Fruit fly (Drosophila melanogaster) whole organism, embryonic: ENCODE measurements around the gene CG10019.
A peak's percentile ranks its signal among the peaks of the same experiment; 100 is the strongest.

Source experiments
- Antp ChIP-seq: fragments of 200-800 bp; sonication (Bioruptor generic); optimal IDR thresholded peaks from 3 replicates; lab custom pipeline; 2016; ENCODE audit warnings: missing biosample characterization, missing genetic modification characterization
- Atf-2 ChIP-seq: fragments of 200-800 bp; sonication (Bioruptor generic); optimal IDR thresholded peaks from 2 replicates; lab custom pipeline; 2016; ENCODE audit warnings: missing biosample characterization, missing genetic modification characterization
- Atf6 ChIP-seq: fragments of 200-800 bp; sonication (Bioruptor generic); IDR thresholded peaks from 2 replicates; pipeline ENCODE4 v1.3.6; 2022; ENCODE audit warnings: missing biosample characterization, missing genetic modification characterization
- Bdp1 ChIP-seq: fragments of 200-800 bp; sonication (Bioruptor generic); optimal IDR thresholded peaks from 3 replicates; lab custom pipeline; 2016; ENCODE audit warnings: missing biosample characterization, missing genetic modification characterization
- C15 ChIP-seq: fragments of 200-800 bp; sonication (Bioruptor generic); IDR thresholded peaks from 3 replicates; pipeline ENCODE4 v1.3.6; 2022; ENCODE audit warnings: missing biosample characterization, missing genetic modification characterization
- CG10147 ChIP-seq: fragments of 200-800 bp; sonication (Bioruptor generic); optimal IDR thresholded peaks from 2 replicates; lab custom pipeline; 2019; ENCODE audit warnings: missing biosample characterization, mild to moderate bottlenecking, missing genetic modification characterization, moderate library complexity
- CG10366 ChIP-seq: fragments of 200-800 bp; sonication (Bioruptor generic); IDR thresholded peaks from 2 replicates; pipeline ENCODE4 v1.3.6; 2022; ENCODE audit warnings: missing biosample characterization, missing genetic modification characterization
- CG11504 ChIP-seq: fragments of 200-800 bp; sonication (Bioruptor generic); optimal IDR thresholded peaks from 3 replicates; lab custom pipeline; 2019; ENCODE audit warnings: missing biosample characterization, mild to moderate bottlenecking, missing genetic modification characterization, moderate library complexity
- CG12299 ChIP-seq: fragments of 200-800 bp; sonication (Bioruptor generic); optimal IDR thresholded peaks from 2 replicates; lab custom pipeline; 2018; ENCODE audit warnings: missing biosample characterization, mild to moderate bottlenecking, missing genetic modification characterization
- CG1647 ChIP-seq: fragments of 200-800 bp; sonication (Bioruptor generic); optimal IDR thresholded peaks from 3 replicates; lab custom pipeline; 2016; ENCODE audit warnings: missing biosample characterization, missing genetic modification characterization
- CG17361 ChIP-seq: fragments of 200-800 bp; sonication (Bioruptor generic); IDR thresholded peaks from 3 replicates; pipeline ENCODE4 v1.3.6; 2022; ENCODE audit warnings: missing biosample characterization, missing genetic modification characterization
- CG17612 ChIP-seq: fragments of 200-800 bp; sonication (Bioruptor generic); IDR thresholded peaks from 2 replicates; pipeline ENCODE4 v1.3.6; 2022; ENCODE audit warnings: missing biosample characterization, missing genetic modification characterization
- CG17829 ChIP-seq: fragments of 200-800 bp; optimal IDR thresholded peaks from 2 replicates; lab custom pipeline; 2019; ENCODE audit warnings: missing biosample characterization, mild to moderate bottlenecking, missing genetic modification characterization, moderate library complexity
- CG2202 ChIP-seq: fragments of 200-800 bp; sonication (Bioruptor generic); optimal IDR thresholded peaks from 2 replicates; lab custom pipeline; 2018; ENCODE audit warnings: missing biosample characterization, mild to moderate bottlenecking, missing genetic modification characterization
- CG2678 ChIP-seq: fragments of 200-800 bp; sonication (Bioruptor generic); optimal IDR thresholded peaks from 3 replicates; lab custom pipeline; 2019; ENCODE audit warnings: missing biosample characterization, mild to moderate bottlenecking, missing genetic modification characterization, moderate library complexity
- CG3065 ChIP-seq: fragments of 200-800 bp; sonication (Bioruptor generic); optimal IDR thresholded peaks from 2 replicates; lab custom pipeline; 2016; ENCODE audit warnings: missing biosample characterization, missing genetic modification characterization
- CG31441 ChIP-seq: fragments of 200-800 bp; sonication (Bioruptor generic); IDR thresholded peaks from 2 replicates; pipeline ENCODE4 v1.3.6; 2022; ENCODE audit warnings: missing biosample characterization, missing genetic modification characterization
- CG3163 ChIP-seq: fragments of 200-800 bp; sonication (Bioruptor generic); optimal IDR thresholded peaks from 3 replicates; lab custom pipeline; 2016; ENCODE audit warnings: missing biosample characterization, missing genetic modification characterization
- CG32532 ChIP-seq: fragments of 200-800 bp; sonication (Bioruptor generic); IDR thresholded peaks from 2 replicates; pipeline ENCODE4 v1.3.6; 2022; ENCODE audit warnings: missing biosample characterization, missing genetic modification characterization
- CG33557 ChIP-seq: fragments of 200-800 bp; sonication (Bioruptor generic); optimal IDR thresholded peaks from 2 replicates; lab custom pipeline; 2019; ENCODE audit warnings: missing biosample characterization, mild to moderate bottlenecking, missing genetic modification characterization, moderate library complexity
- CG3407 ChIP-seq: fragments of 200-800 bp; sonication (Bioruptor generic); optimal IDR thresholded peaks from 2 replicates; lab custom pipeline; 2018; ENCODE audit warnings: missing biosample characterization, mild to moderate bottlenecking, missing genetic modification characterization
- CG34224 ChIP-seq: fragments of 200-800 bp; sonication (Bioruptor generic); IDR thresholded peaks from 3 replicates; pipeline ENCODE4 v1.3.6; 2022; ENCODE audit warnings: missing biosample characterization, missing genetic modification characterization; ENCODE audit not compliant: partially characterized antibody
- CG3726 ChIP-seq: fragments of 200-800 bp; sonication (Bioruptor generic); IDR thresholded peaks from 3 replicates; pipeline ENCODE4, ENCODE4 v1.3.6; 2022; ENCODE audit warnings: missing biosample characterization, missing genetic modification characterization
- CG4282 ChIP-seq: fragments of 200-800 bp; sonication (Bioruptor generic); optimal IDR thresholded peaks from 2 replicates; lab custom pipeline; 2016; ENCODE audit warnings: missing biosample characterization, missing genetic modification characterization
- CG4360 ChIP-seq: fragments of 200-800 bp; sonication (Bioruptor generic); IDR thresholded peaks from 2 replicates; pipeline ENCODE4 v1.3.6; 2022; ENCODE audit warnings: missing biosample characterization, missing genetic modification characterization
- CG4617 ChIP-seq: fragments of 200-800 bp; sonication (Bioruptor generic); optimal IDR thresholded peaks from 3 replicates; lab custom pipeline; 2016; ENCODE audit warnings: missing biosample characterization, missing genetic modification characterization, borderline replicate concordance
- CG5245 ChIP-seq: fragments of 200-800 bp; sonication (Bioruptor generic); optimal IDR thresholded peaks from 3 replicates; lab custom pipeline; 2016; ENCODE audit warnings: missing biosample characterization, missing genetic modification characterization
- CG6175 ChIP-seq: fragments of 200-800 bp; sonication (Bioruptor generic); IDR thresholded peaks from 3 replicates; pipeline ENCODE4 v1.3.6; 2022; ENCODE audit warnings: missing biosample characterization, missing genetic modification characterization
- CG6654 ChIP-seq: fragments of 200-800 bp; sonication (Bioruptor generic); optimal IDR thresholded peaks from 2 replicates; lab custom pipeline; 2017; ENCODE audit warnings: missing biosample characterization, mild to moderate bottlenecking, missing genetic modification characterization
- CG6791 ChIP-seq: fragments of 200-800 bp; sonication (Bioruptor generic); IDR thresholded peaks from 3 replicates; pipeline ENCODE4 v1.3.6; 2022; ENCODE audit warnings: missing biosample characterization, missing genetic modification characterization; ENCODE audit not compliant: partially characterized antibody
- CG7271 ChIP-seq: fragments of 200-800 bp; sonication (Bioruptor generic); optimal IDR thresholded peaks from 2 replicates; lab custom pipeline; 2018; ENCODE audit warnings: missing biosample characterization, mild to moderate bottlenecking, missing genetic modification characterization, moderate library complexity
- CG8765 ChIP-seq: fragments of 200-800 bp; sonication (Bioruptor generic); IDR thresholded peaks from 2 replicates; pipeline ENCODE4 v1.3.6; 2022; ENCODE audit warnings: missing biosample characterization, missing genetic modification characterization
- CG9215 ChIP-seq: fragments of 200-800 bp; sonication (Bioruptor generic); IDR thresholded peaks from 2 replicates; pipeline ENCODE4 v1.3.6; 2022; ENCODE audit warnings: missing biosample characterization, missing genetic modification characterization
- Deaf1 ChIP-seq: fragments of 200-800 bp; optimal IDR thresholded peaks from 3 replicates; lab custom pipeline; 2019; ENCODE audit warnings: missing biosample characterization, mild to moderate bottlenecking, missing genetic modification characterization, moderate library complexity
- Ets97D ChIP-seq: fragments of 200-800 bp; sonication (Bioruptor generic); optimal IDR thresholded peaks from 3 replicates; lab custom pipeline; 2016; ENCODE audit warnings: missing biosample characterization, missing genetic modification characterization
- H2.0 ChIP-seq: fragments of 200-800 bp; sonication (Bioruptor generic); IDR thresholded peaks from 2 replicates; pipeline ENCODE4 v1.3.6; 2022; ENCODE audit warnings: missing biosample characterization, missing genetic modification characterization
- Opbp ChIP-seq: fragments of 200-800 bp; sonication (Bioruptor generic); IDR thresholded peaks from 3 replicates; pipeline ENCODE4 v1.3.6; 2022; ENCODE audit warnings: missing biosample characterization, missing genetic modification characterization; ENCODE audit not compliant: partially characterized antibody
- al ChIP-seq: fragments of 200-800 bp; sonication (Bioruptor generic); IDR thresholded peaks from 2 replicates; pipeline ENCODE4 v1.3.6; 2022; ENCODE audit warnings: missing biosample characterization, missing genetic modification characterization
- cad ChIP-seq: fragments of >200 bp; optimal IDR thresholded peaks from 2 replicates; lab custom pipeline; 2017; ENCODE audit warnings: missing biosample characterization, missing genetic modification characterization
- crp ChIP-seq, 2 experiments: fragments of 200-800 bp; sonication (Bioruptor generic); optimal IDR thresholded peaks; 2 replicates in 1 of 2; 3 replicates in 1 of 2; lab custom pipeline; 2017; ENCODE audit warnings: missing biosample characterization in 2 of 2, missing genetic modification characterization in 2 of 2, mild to moderate bottlenecking in 1 of 2, moderate library complexity in 1 of 2
- dati ChIP-seq: fragments of 200-800 bp; sonication (Bioruptor generic); IDR thresholded peaks from 2 replicates; pipeline ENCODE4 v1.3.6; 2022; ENCODE audit warnings: missing biosample characterization, missing genetic modification characterization
- gem ChIP-seq: fragments of 200-800 bp; sonication (Bioruptor generic); optimal IDR thresholded peaks from 2 replicates; lab custom pipeline; 2019; ENCODE audit warnings: missing biosample characterization, mild to moderate bottlenecking, missing genetic modification characterization, moderate library complexity
- ken ChIP-seq: fragments of 200-800 bp; sonication (Bioruptor generic); IDR thresholded peaks from 3 replicates; pipeline ENCODE4 v1.3.6; 2022; ENCODE audit warnings: missing biosample characterization, missing genetic modification characterization
- kni ChIP-seq: fragments of 200-800 bp; sonication (Bioruptor generic); optimal IDR thresholded peaks from 3 replicates; lab custom pipeline; 2017; ENCODE audit warnings: mild to moderate bottlenecking, missing biosample characterization, missing genetic modification reagents, missing genetic modification characterization
- lbe ChIP-seq: fragments of 200-800 bp; sonication (Bioruptor generic); optimal IDR thresholded peaks from 2 replicates; lab custom pipeline; 2016; ENCODE audit warnings: missing biosample characterization, mild to moderate bottlenecking, missing genetic modification characterization
- mam ChIP-seq: fragments of 200-800 bp; sonication (Bioruptor generic); optimal IDR thresholded peaks from 3 replicates; lab custom pipeline; 2016; ENCODE audit warnings: missing biosample characterization, missing genetic modification characterization
- pzg ChIP-seq: fragments of 200-800 bp; sonication (Bioruptor generic); optimal IDR thresholded peaks from 3 replicates; lab custom pipeline; 2018; ENCODE audit warnings: missing biosample characterization, mild to moderate bottlenecking, missing genetic modification characterization, moderate library complexity
- sr ChIP-seq: fragments of 200-800 bp; sonication (Bioruptor generic); IDR thresholded peaks from 3 replicates; pipeline ENCODE4 v1.3.6; 2022; ENCODE audit warnings: missing biosample characterization, missing genetic modification characterization
- tgo ChIP-seq: fragments of 200-800 bp; sonication (Bioruptor generic); IDR thresholded peaks from 3 replicates; pipeline ENCODE4 v1.3.6; 2022; ENCODE audit warnings: missing biosample characterization, missing genetic modification characterization
- tup ChIP-seq: fragments of 200-800 bp; sonication (Bioruptor generic); optimal IDR thresholded peaks from 2 replicates; lab custom pipeline; 2016; ENCODE audit warnings: missing biosample characterization, mild to moderate bottlenecking, missing genetic modification characterization, moderate library complexity
- zf30C ChIP-seq: fragments of 200-800 bp; sonication (Bioruptor generic); optimal IDR thresholded peaks from 3 replicates; lab custom pipeline; 2018; ENCODE audit warnings: missing biosample characterization, mild to moderate bottlenecking, missing genetic modification characterization

Gene CG10019

dm6 chr2L:3775767-3776351 is 45.6 kb downstream of the CG10019 start (continued):
- TF ChIP-seq CG2202 (tag; lab: Kevin White, UChicago) (peak; percentile 2), sr (GFP tag; lab: Robert Waterston, UW) (no peak), tgo (no peak), C15 (GFP tag; lab: Robert Waterston, UW) (no peak), crp (GFP tag; optimal IDR thresholded peaks at IDR 0.05; lab: Kevin White, UChicago) (no peak), CG8765 (GFP tag; lab: Robert Waterston, UW) (0 out of 2 replicates have a peak, but pooled peaks have one; percentile 6), ken (peak; percentile 55; the same call in 1 of the 3 replicates), CG1647 (GFP tag; lab: Kevin White, UChicago) (no peak), CG4282 (GFP tag; lab: Kevin White, UChicago) (no peak), CG32532 (GFP tag; lab: Robert Waterston, UW) (no peak), cad (no peak), H2.0 (GFP tag; lab: Robert Waterston, UW) (no peak), CG7271 (no peak), CG10366 (GFP tag; lab: Robert Waterston, UW) (no peak; the same call in 1 of the 2 replicates), Bdp1 (GFP tag; lab: Kevin White, UChicago) (no peak), kni (peak; percentile 58), Opbp (GFP tag; lab: Robert Waterston, UW) (0 out of 3 replicates have a peak, but pooled peaks have one; percentile 15), Atf-2 (GFP tag; lab: Kevin White, UChicago) (peak; percentile 60), CG12299 (tag; lab: Kevin White, UChicago) (no peak), CG17829 (tag; lab: Kevin White, UChicago) (peak; percentile 60), zf30C (GFP tag; lab: Kevin White, UChicago) (no peak), dati (GFP tag; lab: Robert Waterston, UW) (0 out of 2 replicates have a peak, but pooled peaks have one; percentile 1), CG6791 (GFP tag; lab: Robert Waterston, UW) (no peak), Atf6 (GFP tag; lab: Robert Waterston, UW) (no peak), Antp (GFP tag; lab: Kevin White, UChicago) (no peak), CG10147 (GFP tag; lab: Kevin White, UChicago) (no peak), mam (GFP tag; lab: Kevin White, UChicago) (peak; percentile 4), al (GFP tag; lab: Robert Waterston, UW) (no peak), CG34224 (GFP tag; lab: Robert Waterston, UW) (no peak), CG6654 (GFP tag; lab: Kevin White, UChicago) (no peak), CG4617 (GFP tag; lab: Kevin White, UChicago) (no peak), lbe (GFP tag; lab: Kevin White, UChicago) (no peak), CG6175 (GFP tag; lab: Robert Waterston, UW) (no peak), CG11504 (tag; lab: Kevin White, UChicago) (peak; percentile 58), Deaf1 (tag; lab: Kevin White, UChicago) (no peak), CG3407 (GFP tag; lab: Kevin White, UChicago) (peak; percentile 22), CG17361 (GFP tag; lab: Robert Waterston, UW) (peak; percentile 13; the same call in 1 of the 3 replicates), CG3065 (GFP tag; lab: Kevin White, UChicago) (no peak), CG4360 (peak; percentile 89), CG17612 (GFP tag; lab: Robert Waterston, UW) (no peak), CG33557 (GFP tag; lab: Kevin White, UChicago) (no peak), CG3726 (no peak), pzg (no peak), CG5245 (GFP tag; lab: Kevin White, UChicago) (peak; percentile 24), CG3163 (no peak), CG2678 (tag; lab: Kevin White, UChicago) (peak; percentile 56), Ets97D (GFP tag; lab: Kevin White, UChicago) (no peak), CG9215 (GFP tag; lab: Robert Waterston, UW) (0 out of 2 replicates have a peak, but pooled peaks have one; percentile 13), CG31441 (no peak), gem (tag; lab: Kevin White, UChicago) (peak; percentile 76), tup (GFP tag; lab: Kevin White, UChicago) (no peak)
